Fruit fly (Drosophila melanogaster) whole organism, embryonic: Measurements from ENCODE around the gene CG17325.

Source experiments
- Aef1 ChIP-seq: fragments of 200-800 bp; sonication (Bioruptor generic); IDR thresholded peaks from 3 replicates; pipeline ENCODE4 v1.3.6; 2022; ENCODE audit warnings: missing biosample characterization, missing genetic modification characterization
- CG10209 ChIP-seq: fragments of 200-800 bp; sonication (Bioruptor generic); optimal IDR thresholded peaks from 3 replicates; lab custom pipeline; 2017; ENCODE audit warnings: missing biosample characterization, mild to moderate bottlenecking, missing genetic modification characterization, missing genetic modification reagents
- CG10267 ChIP-seq: fragments of 200-800 bp; sonication (Bioruptor generic); optimal IDR thresholded peaks from 2 replicates; lab custom pipeline; 2018; ENCODE audit warnings: missing biosample characterization, mild to moderate bottlenecking, missing genetic modification characterization, moderate library complexity
- CG11696 ChIP-seq: fragments of 200-800 bp; sonication (Bioruptor generic); IDR thresholded peaks from 2 replicates; pipeline ENCODE4 v1.3.6; 2022; ENCODE audit warnings: missing biosample characterization, missing genetic modification characterization
- CG12236 ChIP-seq: fragments of 200-800 bp; sonication (Bioruptor generic); optimal IDR thresholded peaks from 2 replicates; lab custom pipeline; 2016; ENCODE audit warnings: missing biosample characterization, missing genetic modification characterization
- CG13894 ChIP-seq: fragments of 200-800 bp; sonication (Bioruptor generic); optimal IDR thresholded peaks from 3 replicates; lab custom pipeline; 2018; ENCODE audit warnings: missing biosample characterization, mild to moderate bottlenecking, missing genetic modification characterization, moderate library complexity
- CG14710 ChIP-seq: fragments of 200-800 bp; sonication (Bioruptor generic); optimal IDR thresholded peaks from 3 replicates; lab custom pipeline; 2019; ENCODE audit warnings: missing biosample characterization, mild to moderate bottlenecking, missing genetic modification characterization, moderate library complexity
- CG16863 ChIP-seq: fragments of 200-800 bp; sonication (Bioruptor generic); optimal IDR thresholded peaks from 3 replicates; lab custom pipeline; 2016; ENCODE audit warnings: missing biosample characterization, missing genetic modification characterization
- CG17802 ChIP-seq: fragments of 200-800 bp; sonication (Bioruptor generic); optimal IDR thresholded peaks from 2 replicates; lab custom pipeline; 2018; ENCODE audit warnings: missing biosample characterization, mild to moderate bottlenecking, missing genetic modification characterization, moderate library complexity
- CG17912 ChIP-seq: fragments of 200-800 bp; sonication (Bioruptor generic); optimal IDR thresholded peaks from 2 replicates; lab custom pipeline; 2018; ENCODE audit warnings: missing biosample characterization, mild to moderate bottlenecking, missing genetic modification characterization
- CG1832 ChIP-seq: fragments of 200-800 bp; sonication (Bioruptor generic); optimal IDR thresholded peaks from 2 replicates; lab custom pipeline; 2017; ENCODE audit warnings: missing biosample characterization, mild to moderate bottlenecking, missing genetic modification characterization, inconsistent platforms
- CG2120 ChIP-seq: fragments of 200-800 bp; sonication (Bioruptor generic); optimal IDR thresholded peaks from 3 replicates; lab custom pipeline; 2016; ENCODE audit warnings: missing biosample characterization, missing genetic modification characterization
- CG30403 ChIP-seq: fragments of 200-800 bp; sonication (Bioruptor generic); optimal IDR thresholded peaks from 3 replicates; lab custom pipeline; 2016; ENCODE audit warnings: missing biosample characterization, missing genetic modification characterization
- CG6254 ChIP-seq: fragments of 200-800 bp; sonication (Bioruptor generic); optimal IDR thresholded peaks from 3 replicates; lab custom pipeline; 2017; ENCODE audit warnings: mild to moderate bottlenecking, missing biosample characterization, missing genetic modification reagents, missing genetic modification characterization
- CG8388 ChIP-seq: fragments of 200-800 bp; sonication (Bioruptor generic); optimal IDR thresholded peaks from 2 replicates; lab custom pipeline; 2019; ENCODE audit warnings: missing biosample characterization, mild to moderate bottlenecking, missing genetic modification characterization, moderate library complexity
- CG9437 ChIP-seq: fragments of 200-800 bp; sonication (Bioruptor generic); optimal IDR thresholded peaks from 2 replicates; lab custom pipeline; 2018; ENCODE audit warnings: missing biosample characterization, mild to moderate bottlenecking, missing genetic modification characterization
- Chrac-16 ChIP-seq: fragments of 200-800 bp; sonication (Bioruptor generic); optimal IDR thresholded peaks from 3 replicates; lab custom pipeline; 2016; ENCODE audit warnings: missing biosample characterization, missing genetic modification characterization
- CoRest ChIP-seq: fragments of 200-800 bp; sonication (Bioruptor generic); optimal IDR thresholded peaks from 3 replicates; lab custom pipeline; 2018; ENCODE audit warnings: missing biosample characterization, mild to moderate bottlenecking, missing genetic modification characterization, moderate library complexity
- Dip3 ChIP-seq: fragments of 200-800 bp; sonication (Bioruptor generic); optimal IDR thresholded peaks from 3 replicates; lab custom pipeline; 2016; ENCODE audit warnings: missing biosample characterization, missing genetic modification characterization
- H15 ChIP-seq: fragments of 200-800 bp; sonication (Bioruptor generic); IDR thresholded peaks from 3 replicates; pipeline ENCODE4 v1.3.6; 2022; ENCODE audit warnings: missing biosample characterization, missing genetic modification characterization
- Hey ChIP-seq: fragments of 200-800 bp; sonication (Bioruptor generic); optimal IDR thresholded peaks from 3 replicates; lab custom pipeline; 2018; ENCODE audit warnings: missing biosample characterization, mild to moderate bottlenecking, missing genetic modification characterization
- Hr51 ChIP-seq, 2 experiments: fragments of 200-800 bp; sonication (Bioruptor generic); optimal IDR thresholded peaks; 2 replicates in 1 of 2; 3 replicates in 1 of 2; lab custom pipeline; 2016 to 2018; ENCODE audit warnings: missing biosample characterization in 2 of 2, missing genetic modification characterization in 2 of 2, mild to moderate bottlenecking in 1 of 2, moderate library complexity in 1 of 2
- Oli ChIP-seq: fragments of 200-800 bp; sonication (Bioruptor generic); optimal IDR thresholded peaks from 2 replicates; lab custom pipeline; 2018; ENCODE audit warnings: missing biosample characterization, mild to moderate bottlenecking, missing genetic modification characterization, moderate library complexity
- PHDP ChIP-seq: fragments of 200-800 bp; sonication (Bioruptor generic); optimal IDR thresholded peaks from 3 replicates; lab custom pipeline; 2018; ENCODE audit warnings: missing biosample characterization, mild to moderate bottlenecking, missing genetic modification characterization, moderate library complexity
- Six4 ChIP-seq: fragments of 200-800 bp; sonication (Bioruptor generic); optimal IDR thresholded peaks from 2 replicates; lab custom pipeline; 2016; ENCODE audit warnings: missing biosample characterization, missing genetic modification characterization
- Ssrp ChIP-seq: fragments of 200-800 bp; sonication (Bioruptor generic); optimal IDR thresholded peaks from 2 replicates; lab custom pipeline; 2018; ENCODE audit warnings: missing biosample characterization, mild to moderate bottlenecking, missing genetic modification characterization, moderate library complexity
- ac ChIP-seq: fragments of 200-800 bp; sonication (Bioruptor generic); optimal IDR thresholded peaks from 3 replicates; lab custom pipeline; 2017; ENCODE audit warnings: missing biosample characterization, mild to moderate bottlenecking, missing genetic modification characterization
- ara ChIP-seq: fragments of 200-800 bp; sonication (Bioruptor generic); IDR thresholded peaks from 2 replicates; pipeline ENCODE4 v1.3.6; 2022; ENCODE audit warnings: missing biosample characterization, missing genetic modification characterization
- ase ChIP-seq: fragments of 200-800 bp; sonication (Bioruptor generic); IDR thresholded peaks from 3 replicates; pipeline ENCODE4 v1.3.6; 2022; ENCODE audit warnings: missing biosample characterization, missing genetic modification characterization
- chif ChIP-seq, 2 experiments: fragments of 200-800 bp; sonication (Bioruptor generic); optimal IDR thresholded peaks; 3 replicates each; lab custom pipeline; 2016; ENCODE audit warnings: missing biosample characterization in 2 of 2, missing genetic modification characterization in 2 of 2
- ci ChIP-seq: fragments of 200-800 bp; sonication (Bioruptor generic); IDR thresholded peaks from 3 replicates; pipeline ENCODE4 v1.3.6; 2022; ENCODE audit warnings: missing biosample characterization, missing genetic modification characterization
- dan ChIP-seq: fragments of 200-800 bp; sonication (Bioruptor generic); IDR thresholded peaks from 2 replicates; pipeline ENCODE4 v1.3.6; 2022; ENCODE audit warnings: missing biosample characterization, missing genetic modification characterization
- dmrt11E ChIP-seq: fragments of 200-800 bp; sonication (Bioruptor generic); optimal IDR thresholded peaks from 3 replicates; lab custom pipeline; 2018; ENCODE audit warnings: missing biosample characterization, mild to moderate bottlenecking, missing genetic modification characterization, moderate library complexity
- gce ChIP-seq: fragments of 200-800 bp; sonication (Bioruptor generic); IDR thresholded peaks from 3 replicates; pipeline ENCODE4 v1.3.6; 2022; ENCODE audit warnings: missing biosample characterization, missing genetic modification characterization
- gsb-n ChIP-seq: fragments of 200-800 bp; sonication (Bioruptor generic); optimal IDR thresholded peaks from 3 replicates; lab custom pipeline; 2018; ENCODE audit warnings: missing biosample characterization, mild to moderate bottlenecking, missing genetic modification characterization
- kni ChIP-seq: fragments of 200-800 bp; sonication (Bioruptor generic); optimal IDR thresholded peaks from 3 replicates; lab custom pipeline; 2017; ENCODE audit warnings: mild to moderate bottlenecking, missing biosample characterization, missing genetic modification reagents, missing genetic modification characterization
- lola ChIP-seq, 3 experiments: fragments of >200 bp in 2 of 3; fragments of 200-800 bp in 1 of 3; sonication (Bioruptor generic) in 1 of 3; optimal IDR thresholded peaks; 2 replicates each; lab custom pipeline; 2017 to 2019; ENCODE audit warnings: missing biosample characterization in 3 of 3, missing genetic modification characterization in 3 of 3, mild to moderate bottlenecking in 1 of 3, moderate library complexity in 1 of 3
- oc ChIP-seq: fragments of 200-800 bp; sonication (Bioruptor generic); optimal IDR thresholded peaks from 2 replicates; lab custom pipeline; 2018; ENCODE audit warnings: missing biosample characterization, mild to moderate bottlenecking, missing genetic modification characterization, moderate library complexity
- pros ChIP-seq: fragments of 200-800 bp; sonication (Bioruptor generic); optimal IDR thresholded peaks from 3 replicates; lab custom pipeline; 2019; ENCODE audit warnings: missing biosample characterization, mild to moderate bottlenecking, missing genetic modification characterization, moderate library complexity
- sug ChIP-seq: fragments of 200-800 bp; optimal IDR thresholded peaks from 2 replicates; lab custom pipeline; 2019; ENCODE audit warnings: missing biosample characterization, mild to moderate bottlenecking, missing genetic modification characterization, moderate library complexity
- tap ChIP-seq: fragments of 200-800 bp; optimal IDR thresholded peaks from 3 replicates; lab custom pipeline; 2019; ENCODE audit warnings: missing biosample characterization, mild to moderate bottlenecking, missing genetic modification characterization, moderate library complexity
- zfh2 ChIP-seq: fragments of 200-800 bp; sonication (Bioruptor generic); optimal IDR thresholded peaks from 2 replicates; lab custom pipeline; 2016; ENCODE audit warnings: missing biosample characterization, missing genetic modification characterization

The CG17325 gene

dm6 chr2L:18808754-18809329, 3.6 kb upstream of the CG17325 start (continued):
- TF ChIP-seq CG30403 (GFP tag; lab: Kevin White, UChicago): peak; percentile 31
- TF ChIP-seq sug (tag; lab: Kevin White, UChicago): no peak
- no peak for TF ChIP-seq CG11696 (GFP tag; lab: Robert Waterston, UW)
- TF ChIP-seq CG17912 (GFP tag; lab: Kevin White, UChicago): no peak
- TF ChIP-seq zfh2: no peak
- TF ChIP-seq ara: peak; percentile 48; the same call in 1 of the 2 replicates
- TF ChIP-seq chif (GFP tag; optimal IDR thresholded peaks at IDR 0.05; lab: Kevin White, UChicago): peak in 1 of 2 experiments; percentile 10
- TF ChIP-seq Ssrp (tag; lab: Kevin White, UChicago): peak; percentile 1
- no peak for TF ChIP-seq CG16863 (GFP tag; lab: Kevin White, UChicago)
- no peak for TF ChIP-seq H15
- no peak for TF ChIP-seq CG2120
- TF ChIP-seq Dip3 (GFP tag; lab: Kevin White, UChicago): no peak
- TF ChIP-seq ac: peak; percentile 4
- TF ChIP-seq CG17802 (tag; lab: Kevin White, UChicago): no peak
- peak in 1 of 2 experiments; percentile 4 for TF ChIP-seq Hr51 (GFP tag; optimal IDR thresholded peaks at IDR 0.05; lab: Kevin White, UChicago)
- peak; percentile 53; the same call in 1 of the 3 replicates for TF ChIP-seq ci (GFP tag; lab: Robert Waterston, UW)
- TF ChIP-seq CoRest: peak; percentile 8
- peak; percentile 58 for TF ChIP-seq dmrt11E (tag; lab: Kevin White, UChicago)
- peak; percentile 28 for TF ChIP-seq CG14710 (tag; lab: Kevin White, UChicago)
- peak; percentile 20 for TF ChIP-seq tap (tag; lab: Kevin White, UChicago)
- no peak for TF ChIP-seq CG1832 (GFP tag; lab: Kevin White, UChicago)
- no peak for TF ChIP-seq CG9437 (GFP tag; lab: Kevin White, UChicago)
- TF ChIP-seq Six4: no peak
- peak in 1 of 3 experiments; percentile 43 for TF ChIP-seq lola (GFP tag; optimal IDR thresholded peaks at IDR 0.05; lab: Kevin White, UChicago)
- peak; percentile 11 for TF ChIP-seq CG8388 (GFP tag; lab: Kevin White, UChicago)
- peak; percentile 20 for TF ChIP-seq CG10267 (tag; lab: Kevin White, UChicago)
- TF ChIP-seq, all 482 proteins: peak for 77

dm6 chr2L:18809486-18809885, 3.0 kb upstream of the CG17325 start:
- TF ChIP-seq PHDP (tag; lab: Kevin White, UChicago) (no peak), oc (tag; lab: Kevin White, UChicago) (peak; percentile 17), CG10209 (GFP tag; lab: Kevin White, UChicago) (no peak), Chrac-16 (no peak), gsb-n (tag; lab: Kevin White, UChicago) (peak; percentile 67), kni (GFP tag; lab: Kevin White, UChicago) (no peak), tap (tag; lab: Kevin White, UChicago) (no peak), dan (GFP tag; lab: Robert Waterston, UW) (no peak), ase (GFP tag; lab: Robert Waterston, UW) (no peak), Hey (tag; lab: Kevin White, UChicago) (peak; percentile 62), pros (GFP tag; lab: Kevin White, UChicago) (peak; percentile 10), CG6254 (no peak), Aef1 (GFP tag; lab: Robert Waterston, UW) (no peak), Oli (tag; lab: Kevin White, UChicago) (no peak), gce (GFP tag; lab: Robert Waterston, UW) (no peak), CG13894 (no peak), CG12236 (GFP tag; lab: Kevin White, UChicago) (no peak)
